Worm (Caenorhabditis elegans) whole organism, L2 larva: ENCODE data around the gene srw-134.

Source experiments
- blmp-1 ChIP-seq: sonication (generic microtip); optimal IDR thresholded peaks from 2 replicates; lab custom pipeline; 2017; ENCODE audit warnings: missing genetic modification characterization, mild to moderate bottlenecking, missing compliant biosample characterization, antibody characterized with exemption, moderate library complexity; ENCODE audit not compliant: insufficient read depth
- ceh-82 ChIP-seq: fragments of 150-350 bp; optimal IDR thresholded peaks from 2 replicates; lab custom pipeline; 2014; ENCODE audit warnings: missing biosample characterization, missing genetic modification characterization
- lin-11 ChIP-seq: fragments of 150-350 bp; sonication (generic microtip); optimal IDR thresholded peaks from 2 replicates; lab custom pipeline; 2014; ENCODE audit warnings: missing biosample characterization, missing genetic modification characterization, inconsistent platforms, mixed read lengths
- lin-39 ChIP-seq: fragments of 150-350 bp; optimal IDR thresholded peaks from 2 replicates; lab custom pipeline; 2014; ENCODE audit warnings: missing biosample characterization, missing genetic modification reagents, missing genetic modification characterization
- nhr-12 ChIP-seq: fragments of 150-350 bp; optimal IDR thresholded peaks from 2 replicates; lab custom pipeline; 2014; ENCODE audit warnings: missing biosample characterization, missing genetic modification characterization
- ztf-11 ChIP-seq: sonication (generic microtip); optimal IDR thresholded peaks from 2 replicates; lab custom pipeline; 2017; ENCODE audit warnings: missing biosample characterization, missing genetic modification characterization

- TF ChIP-seq lin-39 (tag; lab: Kevin White, UChicago): no peak
- no peak for TF ChIP-seq nhr-12 (tag; lab: Kevin White, UChicago)
- no peak for TF ChIP-seq lin-11 (tag; lab: Kevin White, UChicago)
- no peak for TF ChIP-seq ztf-11 (tag; lab: Kevin White, UChicago)
- no peak for TF ChIP-seq ceh-82
- TF ChIP-seq blmp-1: no peak
These were observed 17.2 kb upstream of the srw-134 start, which contains the start of gene phat-4 for ce11 chrV:4129604-4130003.
